Worm (Caenorhabditis elegans) whole organism, mixed stage, embryonic: ENCODE results near the gene rps-13.

Source experiments
- M03D4.4 ChIP-seq: sonication (generic microtip); optimal IDR thresholded peaks from 2 replicates; lab custom pipeline; 2017; ENCODE audit warnings: mild to moderate bottlenecking, missing genetic modification characterization, missing compliant biosample characterization
- bed-3 ChIP-seq: fragments of 200-800 bp; sonication (Bioruptor generic); optimal IDR thresholded peaks from 3 replicates; lab custom pipeline; 2018; ENCODE audit warnings: mild to moderate bottlenecking, missing genetic modification characterization, moderate library complexity, missing compliant biosample characterization
- blmp-1 ChIP-seq: fragments of 150-350 bp; optimal IDR thresholded peaks from 2 replicates; lab custom pipeline; 2014; ENCODE audit warnings: missing biosample characterization, missing genetic modification characterization
- ceh-39 ChIP-seq: fragments of 150-350 bp; optimal IDR thresholded peaks from 2 replicates; lab custom pipeline; 2014; ENCODE audit warnings: missing biosample characterization, missing genetic modification characterization
- ceh-43 ChIP-seq: fragments of 200-800 bp; sonication (Bioruptor generic); optimal IDR thresholded peaks from 2 replicates; lab custom pipeline; 2018; ENCODE audit warnings: mild to moderate bottlenecking, missing genetic modification characterization, moderate library complexity, missing compliant biosample characterization
- ceh-83 ChIP-seq: fragments of 200-800 bp; sonication (Bioruptor generic); optimal IDR thresholded peaks from 2 replicates; lab custom pipeline; 2018; ENCODE audit warnings: mild to moderate bottlenecking, missing genetic modification characterization, missing compliant biosample characterization
- ces-1 ChIP-seq: fragments of 150-350 bp; optimal IDR thresholded peaks from 2 replicates; lab custom pipeline; 2014; ENCODE audit warnings: missing biosample characterization, missing genetic modification reagents, missing genetic modification characterization
- elt-3 ChIP-seq: fragments of 150-350 bp; optimal IDR thresholded peaks from 2 replicates; lab custom pipeline; 2014; ENCODE audit warnings: missing biosample characterization, missing genetic modification characterization
- flh-1 ChIP-seq: fragments of 200-800 bp; sonication (Bioruptor generic); optimal IDR thresholded peaks from 2 replicates; lab custom pipeline; 2018; ENCODE audit warnings: mild to moderate bottlenecking, missing genetic modification characterization, moderate library complexity, missing compliant biosample characterization
- ham-2 ChIP-seq: fragments of 200-800 bp; sonication (Bioruptor generic); optimal IDR thresholded peaks from 2 replicates; lab custom pipeline; 2018; ENCODE audit warnings: mild to moderate bottlenecking, missing genetic modification characterization, missing compliant biosample characterization
- hlh-1 ChIP-seq: fragments of 150-350 bp; optimal IDR thresholded peaks from 2 replicates; lab custom pipeline; 2014; ENCODE audit warnings: missing biosample characterization, missing genetic modification reagents, missing genetic modification characterization
- lin-13 ChIP-seq: fragments of 150-350 bp; optimal IDR thresholded peaks from 2 replicates; lab custom pipeline; 2014; ENCODE audit warnings: missing biosample characterization, missing genetic modification characterization
- lin-32 ChIP-seq: fragments of 200-800 bp; sonication (Bioruptor generic); optimal IDR thresholded peaks from 2 replicates; lab custom pipeline; 2018; ENCODE audit warnings: mild to moderate bottlenecking, missing genetic modification characterization, missing compliant biosample characterization
- lsy-2 ChIP-seq: fragments of 150-350 bp; optimal IDR thresholded peaks from 2 replicates; lab custom pipeline; 2014; ENCODE audit warnings: missing biosample characterization, missing genetic modification characterization
- mab-5 ChIP-seq: fragments of 150-350 bp; optimal IDR thresholded peaks from 2 replicates; lab custom pipeline; 2014; ENCODE audit warnings: missing biosample characterization, missing genetic modification characterization
- mls-2 ChIP-seq: sonication (generic microtip); optimal IDR thresholded peaks from 2 replicates; lab custom pipeline; 2016; ENCODE audit warnings: mild to moderate bottlenecking, missing genetic modification characterization, moderate library complexity, missing compliant biosample characterization
- nhr-2 ChIP-seq: fragments of 150-350 bp; optimal IDR thresholded peaks from 2 replicates; lab custom pipeline; 2014; ENCODE audit warnings: missing biosample characterization, missing genetic modification characterization
- nhr-237 ChIP-seq: fragments of 150-350 bp; optimal IDR thresholded peaks from 2 replicates; lab custom pipeline; 2014; ENCODE audit warnings: missing biosample characterization, missing genetic modification characterization
- nhr-28 ChIP-seq: fragments of 150-350 bp; optimal IDR thresholded peaks from 2 replicates; lab custom pipeline; 2014; ENCODE audit warnings: missing biosample characterization, missing genetic modification characterization
- nhr-76 ChIP-seq: sonication (generic microtip); optimal IDR thresholded peaks from 2 replicates; lab custom pipeline; 2017; ENCODE audit warnings: missing biosample characterization, missing genetic modification characterization
- pha-4 ChIP-seq: fragments of 150-350 bp; optimal IDR thresholded peaks from 2 replicates; lab custom pipeline; 2018; ENCODE audit warnings: missing biosample characterization, missing genetic modification reagents, missing genetic modification characterization
- sem-2 ChIP-seq: fragments of 200-800 bp; sonication (Bioruptor generic); optimal IDR thresholded peaks from 2 replicates; lab custom pipeline; 2018; ENCODE audit warnings: mild to moderate bottlenecking, missing genetic modification characterization, missing compliant biosample characterization
- snpc-4 ChIP-seq: fragments of 150-350 bp; optimal IDR thresholded peaks from 2 replicates; lab custom pipeline; 2014; ENCODE audit warnings: missing biosample characterization, missing genetic modification characterization
- tbx-8 ChIP-seq: fragments of 200-800 bp; sonication (Bioruptor generic); optimal IDR thresholded peaks from 2 replicates; lab custom pipeline; 2018; ENCODE audit warnings: mild to moderate bottlenecking, missing genetic modification characterization, moderate library complexity, missing compliant biosample characterization
- unc-120 ChIP-seq: sonication (generic microtip); optimal IDR thresholded peaks from 2 replicates; lab custom pipeline; 2017; ENCODE audit warnings: missing genetic modification characterization, missing compliant biosample characterization; ENCODE audit not compliant: poor library complexity, severe bottlenecking
- unc-39 ChIP-seq: fragments of 150-350 bp; optimal IDR thresholded peaks from 2 replicates; lab custom pipeline; 2014; ENCODE audit warnings: missing biosample characterization, missing genetic modification characterization
- unc-62 ChIP-seq: fragments of 150-350 bp; optimal IDR thresholded peaks from 2 replicates; lab custom pipeline; 2014; ENCODE audit warnings: missing biosample characterization, missing genetic modification reagents, missing genetic modification characterization
- zip-8 ChIP-seq: fragments of 150-350 bp; optimal IDR thresholded peaks from 2 replicates; lab custom pipeline; 2014; ENCODE audit warnings: missing biosample characterization, missing genetic modification characterization

The rps-13 gene

DNA sequence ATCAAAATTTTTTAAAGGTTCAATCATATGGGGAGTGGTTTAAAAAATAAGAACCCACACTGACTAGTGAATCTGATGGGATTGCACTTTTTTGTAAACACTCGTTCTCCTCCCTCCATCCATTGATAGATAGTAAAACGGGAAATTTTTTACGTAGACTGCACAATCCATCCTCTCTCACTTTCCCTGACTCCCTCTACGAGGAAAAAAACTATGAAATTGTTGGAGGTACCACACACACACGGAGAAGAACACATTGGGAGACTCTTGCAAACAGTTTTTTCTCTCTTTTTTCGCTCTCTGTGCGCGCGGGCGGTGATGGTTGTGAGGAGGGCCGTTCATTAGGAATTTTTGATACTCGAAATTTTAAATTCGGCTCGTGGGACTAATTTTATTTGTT is 19.4 kb downstream of the rps-13 start:
- TF ChIP-seq ces-1 (no peak), nhr-237 (no peak), zip-8 (no peak), nhr-76 (no peak), mab-5 (tag; lab: Kevin White, UChicago) (no peak), M03D4.4 (tag; lab: Kevin White, UChicago) (no peak), pha-4 (tag; lab: Kevin White, UChicago) (no peak), ceh-43 (GFP tag; lab: Kevin White, UChicago) (no peak), tbx-8 (GFP tag; lab: Kevin White, UChicago) (no peak), unc-120 (no peak), ceh-39 (tag; lab: Kevin White, UChicago) (no peak), lsy-2 (tag; lab: Kevin White, UChicago) (no peak), nhr-2 (tag; lab: Kevin White, UChicago) (no peak), nhr-28 (tag; lab: Kevin White, UChicago) (no peak), unc-39 (tag; lab: Kevin White, UChicago) (no peak), blmp-1 (tag; lab: Kevin White, UChicago) (no peak), lin-13 (tag; lab: Kevin White, UChicago) (no peak)
- TF ChIP-seq, all 35 proteins: peak for 0

DNA sequence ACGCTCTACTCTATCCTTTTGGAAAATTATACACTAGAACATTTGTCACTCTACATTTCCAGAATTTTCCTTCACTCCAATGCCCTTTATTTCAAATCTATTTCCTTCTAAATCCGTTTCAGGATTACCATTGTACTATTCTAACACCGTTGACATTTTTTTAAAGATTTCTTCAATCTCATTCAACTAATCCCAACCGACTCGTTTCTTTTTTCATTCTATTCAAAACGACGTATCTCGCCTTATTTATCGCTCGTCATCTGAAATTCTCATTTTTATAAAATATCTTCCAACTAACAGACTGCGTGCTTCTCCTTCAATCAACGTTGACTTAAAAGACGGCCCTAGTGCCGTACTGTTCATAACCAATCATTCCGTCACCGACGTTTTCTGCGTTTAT is 21.7 kb downstream of the rps-13 start, which contains the start of gene akap-1:
Gene akap-1 (plus strand): TSS at position 301 of the 400 bp plus-strand sequence.
- TF ChIP-seq lin-32 (GFP tag; lab: Kevin White, UChicago) (no peak), ces-1 (no peak), nhr-237 (no peak), sem-2 (GFP tag; lab: Kevin White, UChicago) (no peak)
- TF ChIP-seq, all 35 proteins: peak for 0

DNA sequence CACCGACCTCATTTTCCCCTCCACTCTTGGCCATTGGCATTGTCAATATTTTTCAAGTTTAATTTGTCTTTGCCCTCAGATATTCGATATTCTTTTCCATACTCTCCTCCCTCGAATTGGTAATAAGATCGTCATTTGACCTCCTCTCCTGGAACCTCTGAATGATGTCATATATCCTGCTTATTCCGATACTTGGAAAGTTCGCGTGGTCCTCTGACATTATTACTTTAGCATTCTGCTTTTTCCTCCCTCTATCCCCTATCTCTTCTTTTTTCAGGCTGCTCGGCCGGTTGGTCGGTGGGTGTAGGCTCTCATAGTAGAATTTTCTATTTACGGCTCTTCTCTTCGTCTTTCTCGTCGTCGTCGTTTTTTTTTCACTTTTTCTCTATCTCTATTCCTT is 22.3 kb downstream of the rps-13 start:
- TF ChIP-seq nhr-2 (tag; lab: Kevin White, UChicago) = no peak
- TF ChIP-seq unc-62 = no peak
- TF ChIP-seq nhr-28 (tag; lab: Kevin White, UChicago) = no peak
- no peak for TF ChIP-seq mab-5 (tag; lab: Kevin White, UChicago)
- no peak for TF ChIP-seq lin-13 (tag; lab: Kevin White, UChicago)
- TF ChIP-seq, all 35 proteins: peak for 0

DNA sequence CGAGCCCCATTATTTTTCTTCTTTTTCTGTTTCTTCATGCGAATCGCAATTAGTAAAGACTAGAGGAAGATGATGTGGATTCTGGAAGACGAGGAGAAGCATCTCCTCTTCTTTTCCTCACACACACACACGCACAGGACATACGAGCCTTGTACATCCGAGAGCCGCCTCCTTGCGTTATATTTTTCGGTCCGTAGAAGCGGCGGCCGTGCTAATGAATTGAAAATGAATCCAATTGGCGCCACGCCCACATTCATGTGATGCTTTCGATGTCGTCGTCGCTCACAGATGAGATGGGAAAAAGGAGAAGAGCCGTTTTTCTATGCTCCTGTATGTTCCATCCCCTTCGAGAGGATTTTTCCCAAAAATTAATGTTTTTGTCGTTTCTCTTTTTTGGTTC is 23.4 kb downstream of the rps-13 start:
- TF ChIP-seq lsy-2 (tag; lab: Kevin White, UChicago) (no peak), ham-2 (GFP tag; lab: Kevin White, UChicago) (no peak), snpc-4 (tag; lab: Kevin White, UChicago) (no peak), pha-4 (tag; lab: Kevin White, UChicago) (no peak), ceh-83 (GFP tag; lab: Kevin White, UChicago) (no peak), flh-1 (GFP tag; lab: Kevin White, UChicago) (no peak), sem-2 (GFP tag; lab: Kevin White, UChicago) (no peak), elt-3 (tag; lab: Kevin White, UChicago) (no peak), tbx-8 (GFP tag; lab: Kevin White, UChicago) (no peak)

DNA sequence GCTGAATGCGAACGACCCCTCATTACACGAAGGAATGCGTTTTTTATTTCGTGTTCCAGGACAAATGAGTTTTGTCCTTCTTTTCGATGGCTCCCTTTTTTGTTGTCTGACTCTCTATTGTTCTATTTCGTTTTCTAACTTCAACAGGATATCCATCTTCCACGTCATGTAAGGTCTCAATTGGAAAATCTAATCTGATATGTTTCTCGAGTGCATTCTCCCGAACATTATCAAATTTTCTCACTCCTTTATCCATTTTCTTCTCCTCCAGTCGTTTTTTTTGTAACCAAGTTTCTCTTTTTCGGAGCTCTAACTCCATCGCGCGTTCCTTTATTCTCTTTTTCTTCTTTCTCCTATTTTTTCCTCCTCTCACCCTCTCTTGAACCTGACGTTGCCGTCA is 24.4 kb downstream of the rps-13 start:
- TF ChIP-seq mab-5 (tag; lab: Kevin White, UChicago) (no peak), nhr-2 (tag; lab: Kevin White, UChicago) (no peak), ceh-43 (GFP tag; lab: Kevin White, UChicago) (no peak), ceh-39 (tag; lab: Kevin White, UChicago) (no peak), lin-32 (GFP tag; lab: Kevin White, UChicago) (no peak), unc-120 (no peak), elt-3 (tag; lab: Kevin White, UChicago) (no peak), sem-2 (GFP tag; lab: Kevin White, UChicago) (no peak), lin-13 (tag; lab: Kevin White, UChicago) (no peak), bed-3 (no peak), ham-2 (GFP tag; lab: Kevin White, UChicago) (no peak), nhr-28 (tag; lab: Kevin White, UChicago) (no peak), lsy-2 (tag; lab: Kevin White, UChicago) (no peak), hlh-1 (tag; lab: Kevin White, UChicago) (no peak), ceh-83 (GFP tag; lab: Kevin White, UChicago) (no peak), unc-39 (tag; lab: Kevin White, UChicago) (no peak)

DNA sequence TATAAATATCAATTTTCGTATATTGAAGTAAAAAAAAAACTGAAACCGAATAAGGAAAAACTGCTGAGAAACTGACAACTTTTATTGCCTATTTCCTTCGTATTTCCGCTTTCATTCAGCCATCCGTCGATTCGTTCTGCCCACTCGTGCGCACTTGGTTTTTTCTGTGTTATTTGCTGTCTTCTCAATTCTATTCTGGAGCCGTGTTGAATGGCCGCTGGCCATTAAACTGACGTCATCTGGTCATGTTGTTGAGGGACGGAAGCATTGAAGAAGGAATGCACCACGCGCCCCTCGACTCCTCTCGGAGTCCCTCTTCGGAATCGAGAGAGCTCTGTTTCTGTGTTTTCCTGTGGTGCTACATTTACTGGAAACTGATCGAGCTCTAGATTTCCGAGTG is 26.2 kb downstream of the rps-13 start:
- no peak for TF ChIP-seq snpc-4 (tag; lab: Kevin White, UChicago)
- no peak for TF ChIP-seq mls-2
- TF ChIP-seq ceh-83 (GFP tag; lab: Kevin White, UChicago) = no peak
- TF ChIP-seq unc-39 (tag; lab: Kevin White, UChicago) = no peak
- TF ChIP-seq zip-8 = no peak
- TF ChIP-seq ham-2 (GFP tag; lab: Kevin White, UChicago) = no peak
- TF ChIP-seq bed-3 = no peak
- no peak for TF ChIP-seq nhr-2 (tag; lab: Kevin White, UChicago)
